Worm (Caenorhabditis elegans) whole organism, mixed stage, embryonic: Measurements from ENCODE around the gene C16C8.22.
"Not testable (repeated sequence)": the region's sequence is repeated elsewhere in the genome, so short reads cannot be mapped to it uniquely, and the experiment has no call there.

Source experiments
- M03D4.4 ChIP-seq: sonication (generic microtip); optimal IDR thresholded peaks from 2 replicates; lab custom pipeline; 2017; ENCODE audit warnings: mild to moderate bottlenecking, missing genetic modification characterization, missing compliant biosample characterization
- bed-3 ChIP-seq: fragments of 200-800 bp; sonication (Bioruptor generic); optimal IDR thresholded peaks from 3 replicates; lab custom pipeline; 2018; ENCODE audit warnings: mild to moderate bottlenecking, missing genetic modification characterization, moderate library complexity, missing compliant biosample characterization
- blmp-1 ChIP-seq: fragments of 150-350 bp; optimal IDR thresholded peaks from 2 replicates; lab custom pipeline; 2014; ENCODE audit warnings: missing biosample characterization, missing genetic modification characterization
- ceh-39 ChIP-seq: fragments of 150-350 bp; optimal IDR thresholded peaks from 2 replicates; lab custom pipeline; 2014; ENCODE audit warnings: missing biosample characterization, missing genetic modification characterization
- ceh-43 ChIP-seq: fragments of 200-800 bp; sonication (Bioruptor generic); optimal IDR thresholded peaks from 2 replicates; lab custom pipeline; 2018; ENCODE audit warnings: mild to moderate bottlenecking, missing genetic modification characterization, moderate library complexity, missing compliant biosample characterization
- ceh-83 ChIP-seq: fragments of 200-800 bp; sonication (Bioruptor generic); optimal IDR thresholded peaks from 2 replicates; lab custom pipeline; 2018; ENCODE audit warnings: mild to moderate bottlenecking, missing genetic modification characterization, missing compliant biosample characterization
- ces-1 ChIP-seq: fragments of 150-350 bp; optimal IDR thresholded peaks from 2 replicates; lab custom pipeline; 2014; ENCODE audit warnings: missing biosample characterization, missing genetic modification reagents, missing genetic modification characterization
- cnd-1 ChIP-seq: fragments of 200-800 bp; sonication (Bioruptor generic); optimal IDR thresholded peaks from 2 replicates; lab custom pipeline; 2018; ENCODE audit warnings: mild to moderate bottlenecking, missing genetic modification characterization, missing compliant biosample characterization
- drap-1 ChIP-seq: fragments of 200-800 bp; sonication (Bioruptor generic); optimal IDR thresholded peaks from 3 replicates; lab custom pipeline; 2018; ENCODE audit warnings: mild to moderate bottlenecking, missing genetic modification characterization, missing compliant biosample characterization
- elt-3 ChIP-seq: fragments of 150-350 bp; optimal IDR thresholded peaks from 2 replicates; lab custom pipeline; 2014; ENCODE audit warnings: missing biosample characterization, missing genetic modification characterization
- flh-1 ChIP-seq: fragments of 200-800 bp; sonication (Bioruptor generic); optimal IDR thresholded peaks from 2 replicates; lab custom pipeline; 2018; ENCODE audit warnings: mild to moderate bottlenecking, missing genetic modification characterization, moderate library complexity, missing compliant biosample characterization
- ham-2 ChIP-seq: fragments of 200-800 bp; sonication (Bioruptor generic); optimal IDR thresholded peaks from 2 replicates; lab custom pipeline; 2018; ENCODE audit warnings: mild to moderate bottlenecking, missing genetic modification characterization, missing compliant biosample characterization
- lin-13 ChIP-seq: fragments of 150-350 bp; optimal IDR thresholded peaks from 2 replicates; lab custom pipeline; 2014; ENCODE audit warnings: missing biosample characterization, missing genetic modification characterization
- lin-32 ChIP-seq: fragments of 200-800 bp; sonication (Bioruptor generic); optimal IDR thresholded peaks from 2 replicates; lab custom pipeline; 2018; ENCODE audit warnings: mild to moderate bottlenecking, missing genetic modification characterization, missing compliant biosample characterization
- lsy-2 ChIP-seq: fragments of 150-350 bp; optimal IDR thresholded peaks from 2 replicates; lab custom pipeline; 2014; ENCODE audit warnings: missing biosample characterization, missing genetic modification characterization
- mab-5 ChIP-seq: fragments of 150-350 bp; optimal IDR thresholded peaks from 2 replicates; lab custom pipeline; 2014; ENCODE audit warnings: missing biosample characterization, missing genetic modification characterization
- mep-1 ChIP-seq: fragments of 150-350 bp; optimal IDR thresholded peaks from 2 replicates; lab custom pipeline; 2017; ENCODE audit warnings: missing biosample characterization, missing genetic modification reagents, missing genetic modification characterization, inconsistent platforms
- mls-2 ChIP-seq: sonication (generic microtip); optimal IDR thresholded peaks from 2 replicates; lab custom pipeline; 2016; ENCODE audit warnings: mild to moderate bottlenecking, missing genetic modification characterization, moderate library complexity, missing compliant biosample characterization
- nhr-12 ChIP-seq: fragments of 150-350 bp; optimal IDR thresholded peaks from 2 replicates; lab custom pipeline; 2014; ENCODE audit warnings: missing biosample characterization, missing genetic modification characterization
- nhr-2 ChIP-seq: fragments of 150-350 bp; optimal IDR thresholded peaks from 2 replicates; lab custom pipeline; 2014; ENCODE audit warnings: missing biosample characterization, missing genetic modification characterization
- nhr-237 ChIP-seq: fragments of 150-350 bp; optimal IDR thresholded peaks from 2 replicates; lab custom pipeline; 2014; ENCODE audit warnings: missing biosample characterization, missing genetic modification characterization
- nhr-28 ChIP-seq: fragments of 150-350 bp; optimal IDR thresholded peaks from 2 replicates; lab custom pipeline; 2014; ENCODE audit warnings: missing biosample characterization, missing genetic modification characterization
- nhr-76 ChIP-seq: sonication (generic microtip); optimal IDR thresholded peaks from 2 replicates; lab custom pipeline; 2017; ENCODE audit warnings: missing biosample characterization, missing genetic modification characterization
- pha-4 ChIP-seq: fragments of 150-350 bp; optimal IDR thresholded peaks from 2 replicates; lab custom pipeline; 2018; ENCODE audit warnings: missing biosample characterization, missing genetic modification reagents, missing genetic modification characterization
- sem-2 ChIP-seq: fragments of 200-800 bp; sonication (Bioruptor generic); optimal IDR thresholded peaks from 2 replicates; lab custom pipeline; 2018; ENCODE audit warnings: mild to moderate bottlenecking, missing genetic modification characterization, missing compliant biosample characterization
- snpc-4 ChIP-seq: fragments of 150-350 bp; optimal IDR thresholded peaks from 2 replicates; lab custom pipeline; 2014; ENCODE audit warnings: missing biosample characterization, missing genetic modification characterization
- sptf-1 ChIP-seq: sonication (generic microtip); optimal IDR thresholded peaks from 2 replicates; lab custom pipeline; 2017; ENCODE audit warnings: mild to moderate bottlenecking, missing genetic modification characterization, moderate library complexity, missing compliant biosample characterization
- tbx-8 ChIP-seq: fragments of 200-800 bp; sonication (Bioruptor generic); optimal IDR thresholded peaks from 2 replicates; lab custom pipeline; 2018; ENCODE audit warnings: mild to moderate bottlenecking, missing genetic modification characterization, moderate library complexity, missing compliant biosample characterization
- unc-120 ChIP-seq: sonication (generic microtip); optimal IDR thresholded peaks from 2 replicates; lab custom pipeline; 2017; ENCODE audit warnings: missing genetic modification characterization, missing compliant biosample characterization; ENCODE audit not compliant: poor library complexity, severe bottlenecking
- unc-39 ChIP-seq: fragments of 150-350 bp; optimal IDR thresholded peaks from 2 replicates; lab custom pipeline; 2014; ENCODE audit warnings: missing biosample characterization, missing genetic modification characterization
- unc-62 ChIP-seq: fragments of 150-350 bp; optimal IDR thresholded peaks from 2 replicates; lab custom pipeline; 2014; ENCODE audit warnings: missing biosample characterization, missing genetic modification reagents, missing genetic modification characterization
- zip-8 ChIP-seq: fragments of 150-350 bp; optimal IDR thresholded peaks from 2 replicates; lab custom pipeline; 2014; ENCODE audit warnings: missing biosample characterization, missing genetic modification characterization

C16C8.22 gene

DNA sequence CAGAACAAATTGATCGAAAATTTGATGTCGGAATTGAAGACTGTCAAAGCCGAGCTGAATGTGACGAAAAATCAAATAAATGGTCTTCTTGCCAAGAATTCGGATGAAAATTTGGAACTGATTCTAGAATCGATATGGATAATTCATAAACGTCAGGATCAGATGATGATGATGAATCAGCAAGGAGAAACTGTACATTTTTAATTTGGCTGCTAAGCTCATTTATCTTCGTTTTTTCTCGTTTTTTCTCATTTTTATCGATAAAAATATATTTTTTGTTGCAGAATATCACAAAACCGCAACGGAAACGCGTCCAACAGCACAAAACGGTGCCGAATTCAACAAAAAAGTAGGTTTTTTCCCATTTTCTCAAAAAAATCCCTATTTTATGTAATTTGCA lies 6.5 kb upstream of the C16C8.22 start, which contains the start of gene C16C8.14:
Gene C16C8.14, plus strand, starts transcription at position 301 of the 400 bp plus-strand sequence.
- TF ChIP-seq tbx-8 (GFP tag; lab: Kevin White, UChicago); pha-4; nhr-12: not testable (repeated sequence)

DNA sequence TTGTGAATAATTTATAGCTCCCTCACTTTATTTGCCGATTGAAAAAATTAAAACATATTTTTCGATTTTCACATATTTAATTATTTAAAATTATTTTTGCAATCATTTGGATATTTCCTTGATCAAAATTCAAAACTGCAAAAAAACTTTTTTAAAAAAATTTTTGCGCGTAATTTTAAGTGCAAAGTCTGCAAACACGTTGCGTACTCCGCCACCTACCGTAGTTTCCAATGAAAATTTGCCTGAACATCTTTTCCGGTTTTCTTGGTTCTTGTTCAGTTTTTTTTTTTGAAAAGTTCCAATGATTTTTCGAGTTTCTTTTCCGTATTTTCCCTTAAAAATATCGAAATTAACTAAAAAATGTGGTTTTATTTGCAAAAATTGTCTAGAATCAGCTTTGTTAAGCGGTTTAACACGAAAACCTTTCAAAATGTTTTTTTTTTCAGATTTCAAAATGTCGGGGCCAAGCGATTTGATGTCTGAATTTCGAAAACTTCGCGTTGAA lies 5.8 kb upstream of the C16C8.22 start, which contains the start of gene C16C8.25:
Gene C16C8.25, plus strand, starts transcription at position 455 of the 505 bp plus-strand sequence.
- TF ChIP-seq elt-3 (tag; lab: Kevin White, UChicago), result no peak
- no peak for TF ChIP-seq ceh-39 (tag; lab: Kevin White, UChicago)
- TF ChIP-seq lin-32, result no peak
- TF ChIP-seq M03D4.4, result no peak

- TF ChIP-seq M03D4.4 (no peak), bed-3 (GFP tag; lab: Kevin White, UChicago) (no peak), drap-1 (no peak), mls-2 (tag; lab: Kevin White, UChicago) (no peak), sptf-1 (tag; lab: Kevin White, UChicago) (no peak), unc-39 (tag; lab: Kevin White, UChicago) (no peak), lsy-2 (no peak), lin-32 (no peak)
These were observed 4.9 kb upstream of the C16C8.22 start, which contains the start of gene C16C8.21 for ce11 chrII:3447906-3448305. TSS of gene C16C8.21 (plus strand) at chrII:3448206.

DNA sequence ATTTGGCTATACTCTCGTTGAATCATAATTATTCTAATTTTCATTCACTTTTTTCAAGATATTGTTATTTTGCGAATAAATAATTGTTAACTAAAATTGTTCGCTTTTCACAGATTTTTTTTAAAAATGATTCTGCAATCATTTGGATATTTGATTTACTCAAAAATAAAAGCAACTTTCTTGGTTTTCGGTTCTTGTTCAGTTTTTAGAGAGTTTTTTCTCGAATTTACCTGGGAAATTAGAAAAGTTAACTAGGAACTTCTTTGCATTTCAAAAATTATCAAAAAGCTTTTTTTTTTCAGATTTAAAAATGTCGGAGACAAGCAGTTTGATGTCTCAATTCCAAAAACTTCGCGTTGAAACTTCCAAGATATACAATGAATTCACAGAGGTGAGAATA lies 3.6 kb upstream of the C16C8.22 start, which contains the start of the genes C16C8.20 and gldi-6:
Gene C16C8.20, plus strand, starts transcription at position 301 of the 400 bp plus-strand sequence.
Gene gldi-6, plus strand, starts transcription at position 301 of the 400 bp plus-strand sequence.
- TF ChIP-seq cnd-1 (tag; lab: Kevin White, UChicago) (no peak), unc-39 (tag; lab: Kevin White, UChicago) (no peak), ham-2 (GFP tag; lab: Kevin White, UChicago) (no peak), mep-1 (tag; lab: Kevin White, UChicago) (no peak), unc-62 (GFP tag; lab: Kevin White, UChicago) (no peak), unc-120 (tag; lab: Kevin White, UChicago) (no peak), sem-2 (GFP tag; lab: Kevin White, UChicago) (no peak), pha-4 (no peak), drap-1 (no peak), lin-13 (tag; lab: Kevin White, UChicago) (no peak), zip-8 (tag; lab: Kevin White, UChicago) (no peak), blmp-1 (tag; lab: Kevin White, UChicago) (no peak), nhr-28 (tag; lab: Kevin White, UChicago) (no peak)

DNA sequence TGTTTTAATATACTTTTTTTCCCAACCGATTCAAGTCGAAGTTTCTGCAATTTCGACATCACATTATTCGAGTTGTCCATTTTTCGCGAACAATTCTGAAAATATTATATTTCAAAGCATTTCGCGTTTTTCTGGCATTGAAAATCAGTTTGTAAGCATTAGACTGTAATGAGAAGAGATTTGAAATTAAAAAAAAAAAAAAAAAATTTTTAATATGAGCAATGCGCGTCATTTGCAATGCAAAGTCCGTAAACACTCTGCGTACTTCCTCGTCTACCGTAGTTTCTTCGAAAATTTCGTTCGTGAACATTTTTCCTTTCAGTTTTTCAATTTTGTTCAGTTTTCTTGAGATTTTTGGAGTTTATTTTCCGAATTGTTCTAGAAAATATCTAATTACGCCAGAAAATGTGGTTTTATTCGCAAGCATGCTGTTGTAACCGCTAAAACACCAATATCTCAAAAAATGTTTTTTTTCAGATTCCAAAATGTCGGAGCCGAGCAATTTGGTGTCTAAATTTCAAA lies 2.3 kb upstream of the C16C8.22 start, which contains the start of the genes C16C8.5 and C16C8.16:
Gene C16C8.5, minus strand, starts transcription at position 101 of the 522 bp plus-strand sequence.
Gene C16C8.16, plus strand, starts transcription at position 472 of the 522 bp plus-strand sequence.
- TF ChIP-seq nhr-2 (tag; lab: Kevin White, UChicago) (no peak), sptf-1 (tag; lab: Kevin White, UChicago) (no peak), elt-3 (tag; lab: Kevin White, UChicago) (no peak), flh-1 (GFP tag; lab: Kevin White, UChicago) (no peak), ceh-83 (GFP tag; lab: Kevin White, UChicago) (no peak)

DNA sequence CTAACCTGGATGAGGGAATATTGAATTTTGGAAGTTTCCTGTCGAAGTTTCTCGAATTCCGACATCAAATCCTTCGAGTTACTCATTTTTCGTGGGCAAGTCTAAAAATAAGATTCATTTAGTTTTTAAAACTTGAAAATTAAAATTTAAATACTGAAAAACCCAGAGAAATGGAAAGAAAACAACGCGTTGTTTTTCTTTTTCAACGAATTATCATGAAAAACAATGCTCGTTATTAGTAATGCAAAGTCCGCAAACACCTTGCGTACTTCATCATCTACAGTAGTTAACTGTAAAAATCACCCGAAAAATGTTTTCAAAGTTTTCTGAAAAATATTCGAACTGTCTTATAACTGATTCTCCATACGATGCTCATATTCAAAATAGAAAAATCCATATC lies 1.2 kb upstream of the C16C8.22 start, which contains the start of gene C16C8.4:
Gene C16C8.4, minus strand, starts transcription at position 101 of the 400 bp plus-strand sequence.
- no peak for TF ChIP-seq unc-120 (tag; lab: Kevin White, UChicago)
- no peak for TF ChIP-seq mls-2 (tag; lab: Kevin White, UChicago)
- TF ChIP-seq ces-1 (GFP tag; lab: Kevin White, UChicago), result no peak
- no peak for TF ChIP-seq M03D4.4
- no peak for TF ChIP-seq nhr-28 (tag; lab: Kevin White, UChicago)
- no peak for TF ChIP-seq mab-5 (tag; lab: Kevin White, UChicago)
- TF ChIP-seq lin-32, result no peak
- no peak for TF ChIP-seq nhr-76 (tag; lab: Kevin White, UChicago)
- TF ChIP-seq ceh-43 (GFP tag; lab: Kevin White, UChicago), result no peak
- no peak for TF ChIP-seq nhr-12
- no peak for TF ChIP-seq unc-39 (tag; lab: Kevin White, UChicago)
- no peak for TF ChIP-seq unc-62 (GFP tag; lab: Kevin White, UChicago)
- TF ChIP-seq cnd-1 (tag; lab: Kevin White, UChicago), result no peak
- no peak for TF ChIP-seq pha-4
- no peak for TF ChIP-seq nhr-237 (tag; lab: Kevin White, UChicago)
- no peak for TF ChIP-seq tbx-8 (GFP tag; lab: Kevin White, UChicago)
- no peak for TF ChIP-seq snpc-4
- TF ChIP-seq ham-2 (GFP tag; lab: Kevin White, UChicago), result no peak
- TF ChIP-seq sem-2 (GFP tag; lab: Kevin White, UChicago), result no peak
